Worm (Caenorhabditis elegans): ENCODE results near the gene H03G16.1.
A peak's percentile ranks its signal among the peaks of the same experiment; 100 is the strongest.

H03G16.1 gene

ce11 chrX:15081486-15081885, 27.8 kb downstream of the H03G16.1 start:
- TF ChIP-seq nhr-76 (tag; optimal IDR thresholded peaks at IDR 0.05) (no peak), nhr-28 (tag; optimal IDR thresholded peaks at IDR 0.05) (no peak), nhr-237 (tag; optimal IDR thresholded peaks at IDR 0.05) (no peak), hlh-1 (tag; optimal IDR thresholded peaks at IDR 0.05) (no peak), ham-2 (GFP tag; optimal IDR thresholded peaks at IDR 0.05) (no peak), nhr-2 (tag; optimal IDR thresholded peaks at IDR 0.05) (no peak), elt-3 (tag; optimal IDR thresholded peaks at IDR 0.05) (no peak), ztf-11 (tag; optimal IDR thresholded peaks at IDR 0.05) (no peak), pha-4 (tag; optimal IDR thresholded peaks at IDR 0.05) (no peak)

- no peak for TF ChIP-seq elt-3 (tag; optimal IDR thresholded peaks at IDR 0.05)
- peak; percentile 10 for TF ChIP-seq pha-4 (tag; optimal IDR thresholded peaks at IDR 0.05)
- no peak for TF ChIP-seq M03D4.4 (tag; optimal IDR thresholded peaks at IDR 0.05)
- peak; percentile 9 for TF ChIP-seq ceh-39 (tag; optimal IDR thresholded peaks at IDR 0.05)
- peak; percentile 15 for TF ChIP-seq elt-1 (tag; optimal IDR thresholded peaks at IDR 0.05; ENCODE audit: borderline replicate concordance, insufficient read depth)
- TF ChIP-seq unc-120 (tag; optimal IDR thresholded peaks at IDR 0.05; ENCODE audit: poor library complexity, severe bottlenecking), result no peak
- TF ChIP-seq bed-3 (GFP tag; optimal IDR thresholded peaks at IDR 0.05), result no peak
- TF ChIP-seq ces-1 (GFP tag; optimal IDR thresholded peaks at IDR 0.05), result peak; percentile 56
- TF ChIP-seq mep-1 (tag; optimal IDR thresholded peaks at IDR 0.05), result peak; percentile 9
- TF ChIP-seq cnd-1 (tag; optimal IDR thresholded peaks at IDR 0.05), result no peak
Observed at ce11 chrX:15083795-15084194, 30.1 kb downstream of the H03G16.1 start, which contains the start of gene H40L08.1. TSS of gene H40L08.1 (minus strand) at chrX:15084086.

ce11 chrX:15084395-15084794, 30.7 kb downstream of the H03G16.1 start, which contains the start of gene F09B12.5:
TSS of gene F09B12.5 (plus strand) at chrX:15084695.
- no peak for TF ChIP-seq hlh-1 (tag; optimal IDR thresholded peaks at IDR 0.05)
- TF ChIP-seq drap-1 (GFP tag; optimal IDR thresholded peaks at IDR 0.05), result no peak
- TF ChIP-seq mab-5 (tag; optimal IDR thresholded peaks at IDR 0.05), result no peak
- no peak for TF ChIP-seq sem-2 (GFP tag; optimal IDR thresholded peaks at IDR 0.05)
- no peak for TF ChIP-seq ham-2 (GFP tag; optimal IDR thresholded peaks at IDR 0.05)

ce11 chrX:15087752-15088151, 34.1 kb downstream of the H03G16.1 start:
- TF ChIP-seq snpc-4 (tag; optimal IDR thresholded peaks at IDR 0.05) (no peak), drap-1 (GFP tag; optimal IDR thresholded peaks at IDR 0.05) (no peak), blmp-1 (tag; optimal IDR thresholded peaks at IDR 0.05) (no peak), elt-1 (tag; optimal IDR thresholded peaks at IDR 0.05; ENCODE audit: borderline replicate concordance, insufficient read depth) (no peak), zip-8 (tag; optimal IDR thresholded peaks at IDR 0.05) (no peak), unc-62 (GFP tag; optimal IDR thresholded peaks at IDR 0.05) (no peak)

ce11 chrX:15089123-15089522, 35.4 kb downstream of the H03G16.1 start, which contains the start of gene flr-4:
TSS of gene flr-4 (plus strand) at chrX:15089397.
- TF ChIP-seq M03D4.4 (tag; optimal IDR thresholded peaks at IDR 0.05) (no peak), unc-62 (GFP tag; optimal IDR thresholded peaks at IDR 0.05) (no peak), elt-3 (tag; optimal IDR thresholded peaks at IDR 0.05) (no peak), ces-1 (GFP tag; optimal IDR thresholded peaks at IDR 0.05) (no peak), sptf-1 (tag; optimal IDR thresholded peaks at IDR 0.05) (no peak), bed-3 (GFP tag; optimal IDR thresholded peaks at IDR 0.05) (no peak), ceh-83 (GFP tag; optimal IDR thresholded peaks at IDR 0.05) (no peak), ztf-11 (tag; optimal IDR thresholded peaks at IDR 0.05) (no peak), ceh-39 (tag; optimal IDR thresholded peaks at IDR 0.05) (no peak), blmp-1 (tag; optimal IDR thresholded peaks at IDR 0.05) (no peak), mab-5 (tag; optimal IDR thresholded peaks at IDR 0.05) (no peak), lsy-2 (tag; optimal IDR thresholded peaks at IDR 0.05) (no peak), nhr-237 (tag; optimal IDR thresholded peaks at IDR 0.05) (no peak), lin-13 (tag; optimal IDR thresholded peaks at IDR 0.05) (no peak), mep-1 (tag; optimal IDR thresholded peaks at IDR 0.05) (no peak)

- TF ChIP-seq nhr-76 (tag; optimal IDR thresholded peaks at IDR 0.05) (no peak), sptf-1 (tag; optimal IDR thresholded peaks at IDR 0.05) (no peak), pha-4 (tag; optimal IDR thresholded peaks at IDR 0.05) (no peak), mep-1 (tag; optimal IDR thresholded peaks at IDR 0.05) (no peak), drap-1 (GFP tag; optimal IDR thresholded peaks at IDR 0.05) (no peak), lsy-2 (tag; optimal IDR thresholded peaks at IDR 0.05) (no peak), nhr-12 (tag; optimal IDR thresholded peaks at IDR 0.05) (no peak), ztf-11 (tag; optimal IDR thresholded peaks at IDR 0.05) (no peak), sem-2 (GFP tag; optimal IDR thresholded peaks at IDR 0.05) (no peak), ceh-43 (GFP tag; optimal IDR thresholded peaks at IDR 0.05) (no peak), mls-2 (tag; optimal IDR thresholded peaks at IDR 0.05) (no peak), unc-39 (tag; optimal IDR thresholded peaks at IDR 0.05) (no peak), bed-3 (GFP tag; optimal IDR thresholded peaks at IDR 0.05) (no peak), elt-3 (tag; optimal IDR thresholded peaks at IDR 0.05) (no peak), ceh-83 (GFP tag; optimal IDR thresholded peaks at IDR 0.05) (no peak), unc-62 (GFP tag; optimal IDR thresholded peaks at IDR 0.05) (no peak), elt-1 (tag; optimal IDR thresholded peaks at IDR 0.05; ENCODE audit: borderline replicate concordance, insufficient read depth) (no peak)
Observed at ce11 chrX:15092775-15093386, 39.2 kb downstream of the H03G16.1 start.

Data from whole organism, mixed stage, embryonic.